Worm (Caenorhabditis elegans) whole organism, midembryonic: ENCODE results near the gene ZK1010.2.
A peak's percentile ranks its signal among the peaks of the same experiment; 100 is the strongest.

ENCODE experiments used
- cog-1 ChIP-seq: sonication (generic microtip); optimal IDR thresholded peaks from 2 replicates; lab custom pipeline; 2016; ENCODE audit warnings: missing genetic modification characterization, missing compliant biosample characterization
- flt-1 ChIP-seq: fragments of 200-800 bp; sonication (Bioruptor generic); IDR thresholded peaks from 2 replicates; pipeline ENCODE4 v1.3.6; 2022; ENCODE audit warnings: missing genetic modification characterization, missing compliant biosample characterization
- med-1 ChIP-seq: sonication (generic microtip); optimal IDR thresholded peaks from 2 replicates; lab custom pipeline; 2017; ENCODE audit warnings: missing genetic modification characterization, mild to moderate bottlenecking, missing compliant biosample characterization, antibody characterized with exemption, missing genetic modification reagents; ENCODE audit not compliant: insufficient read depth
- tab-1 ChIP-seq: fragments of 200-800 bp; sonication (Bioruptor generic); IDR thresholded peaks from 2 replicates; pipeline ENCODE4 v1.3.6; 2022; ENCODE audit warnings: missing genetic modification characterization, missing compliant biosample characterization

DNA sequence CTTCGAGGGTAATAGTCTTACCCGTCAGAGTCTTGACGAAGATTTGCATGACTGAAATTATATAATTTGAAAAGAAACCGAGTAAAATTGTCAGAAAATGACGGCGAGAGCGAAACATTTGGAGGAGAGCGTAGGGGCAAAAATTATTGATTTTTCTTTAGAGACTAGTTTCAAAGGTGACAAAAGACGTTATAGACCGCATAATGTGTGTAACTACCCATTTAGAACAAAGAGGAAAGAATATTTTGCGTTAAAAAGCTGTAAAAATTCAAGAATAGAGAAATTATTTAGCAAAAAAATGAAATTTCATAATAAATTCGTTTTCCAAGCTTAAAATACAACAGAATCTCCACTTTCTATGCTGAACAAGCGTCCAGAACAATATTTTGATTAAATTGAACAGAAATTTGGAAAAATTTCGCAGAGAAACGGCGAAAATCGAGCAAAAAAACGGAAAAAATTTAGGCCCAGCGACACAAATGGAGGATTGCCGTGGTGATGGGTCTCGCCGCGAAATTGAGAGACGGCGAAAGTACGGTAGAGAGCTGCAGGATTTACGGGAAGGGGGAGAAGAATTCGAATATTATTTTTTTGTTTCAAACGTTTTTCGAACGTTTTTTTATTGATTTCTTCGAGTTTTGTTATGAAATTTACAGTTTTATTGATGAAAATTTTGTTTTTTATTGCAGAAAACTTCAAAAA is 962 bp upstream of the ZK1010.2 start, which contains the start of the genes ubq-2 and frg-1:
- TF ChIP-seq tab-1 (GFP tag; lab: Robert Waterston, UW) = no peak
- TF ChIP-seq flt-1 = no peak
- TF ChIP-seq med-1 (GFP tag; lab: Kevin White, UChicago) = no peak
- peak; percentile 10 for TF ChIP-seq cog-1 (tag; lab: Kevin White, UChicago)
